Worm (Caenorhabditis elegans) whole organism, L4 larva: Measurements from ENCODE around the gene C17H11.5.
"Not testable (repeated sequence)": the region's sequence is repeated elsewhere in the genome, so short reads cannot be mapped to it uniquely, and the experiment has no call there.

Experiments
- Y105C5A.15 ChIP-seq: fragments of 200-800 bp; sonication (Bioruptor generic); IDR thresholded peaks from 2 replicates; pipeline ENCODE4 v1.3.6; 2022; ENCODE audit warnings: missing genetic modification characterization, missing compliant biosample characterization
- arid-1 ChIP-seq: fragments of 200-800 bp; sonication (Bioruptor generic); conservative IDR thresholded peaks from 2 replicates; pipeline ENCODE4 v1.3.6; 2022; ENCODE audit warnings: missing genetic modification reagents, missing genetic modification characterization, missing compliant biosample characterization
- dmd-9 ChIP-seq: fragments of 200-800 bp; sonication (Bioruptor generic); IDR thresholded peaks from 2 replicates; pipeline ENCODE4 v1.3.6; 2022; ENCODE audit warnings: missing genetic modification reagents, missing genetic modification characterization, missing compliant biosample characterization
- egl-27 ChIP-seq: sonication (generic microtip); optimal IDR thresholded peaks from 3 replicates; lab custom pipeline; 2017; ENCODE audit warnings: missing biosample characterization, missing genetic modification reagents, missing genetic modification characterization
- hif-1 ChIP-seq, 2 experiments: sonication (generic microtip); optimal IDR thresholded peaks; 2 replicates each; lab custom pipeline; 2016 to 2017; ENCODE audit warnings: missing compliant biosample characterization in 2 of 2, missing genetic modification characterization in 2 of 2, missing genetic modification reagents in 2 of 2, missing genotype in 2 of 2, mild to moderate bottlenecking in 1 of 2
- nhr-11 ChIP-seq: fragments of 150-350 bp; optimal IDR thresholded peaks from 2 replicates; lab custom pipeline; 2014; ENCODE audit warnings: missing biosample characterization, missing genetic modification characterization
- nhr-28 ChIP-seq: fragments of 150-350 bp; optimal IDR thresholded peaks from 2 replicates; lab custom pipeline; 2014; ENCODE audit warnings: missing biosample characterization, missing genetic modification characterization
- nhr-76 ChIP-seq: fragments of 150-350 bp; optimal IDR thresholded peaks from 2 replicates; lab custom pipeline; 2014; ENCODE audit warnings: missing biosample characterization, missing genetic modification characterization
- unc-130 ChIP-seq: sonication (generic microtip); optimal IDR thresholded peaks from 2 replicates; lab custom pipeline; 2016; ENCODE audit warnings: missing genetic modification reagents, missing genetic modification characterization, missing compliant biosample characterization
- zag-1 ChIP-seq: fragments of 150-350 bp; optimal IDR thresholded peaks from 2 replicates; lab custom pipeline; 2014; ENCODE audit warnings: missing biosample characterization, missing genetic modification characterization

DNA sequence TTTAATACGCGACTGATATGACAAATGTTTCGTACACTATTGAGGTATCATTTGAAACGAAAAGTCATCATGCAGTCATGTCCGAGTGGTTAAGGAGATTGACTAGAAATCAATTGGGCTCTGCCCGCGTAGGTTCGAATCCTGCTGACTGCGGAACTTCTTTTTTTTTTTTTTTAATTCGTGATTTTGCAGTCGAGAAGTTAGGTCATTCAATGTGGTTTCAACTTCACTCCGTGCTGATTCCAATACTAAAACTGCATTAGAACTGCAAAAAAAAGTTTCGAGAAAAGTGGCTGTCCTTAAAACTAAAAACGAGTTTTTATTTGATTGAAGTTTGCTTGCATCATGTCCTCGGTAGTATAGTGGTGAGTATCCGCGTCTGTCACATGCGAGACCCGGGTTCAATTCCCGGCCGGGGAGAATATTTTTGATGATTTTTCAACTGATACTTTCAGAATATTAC, 30.5 kb downstream of the C17H11.5 start:
- not testable (repeated sequence) for TF ChIP-seq unc-130; nhr-11 (tag; lab: Kevin White, UChicago); egl-27 (tag; lab: Kevin White, UChicago); Y105C5A.15 (GFP tag; lab: Robert Waterston, UW); nhr-28 (tag; lab: Kevin White, UChicago); nhr-76 (tag; lab: Kevin White, UChicago); zag-1 (tag; lab: Kevin White, UChicago); dmd-9 (GFP tag; lab: Robert Waterston, UW); arid-1 (GFP tag; lab: Robert Waterston, UW)
- TF ChIP-seq hif-1 (tag; optimal IDR thresholded peaks at IDR 0.05; lab: Kevin White, UChicago): peak; percentile 14
